Worm (Caenorhabditis elegans) whole organism, L3 larva: ENCODE results near the gene F38B6.4.

Experiments
- aly-2 ChIP-seq: fragments of 150-350 bp; optimal IDR thresholded peaks from 2 replicates; lab custom pipeline; 2014; ENCODE audit warnings: missing biosample characterization, missing genetic modification characterization
- ama-1 ChIP-seq: fragments of 150-350 bp; optimal IDR thresholded peaks from 2 replicates; lab custom pipeline; 2018
- fkh-10 ChIP-seq: sonication (generic microtip); optimal IDR thresholded peaks from 2 replicates; lab custom pipeline; 2017; ENCODE audit warnings: missing biosample characterization, missing genetic modification reagents, missing genetic modification characterization
- fos-1 ChIP-seq: fragments of 150-350 bp; optimal IDR thresholded peaks from 2 replicates; lab custom pipeline; 2014; ENCODE audit warnings: missing biosample characterization, missing genetic modification characterization
- mdl-1 ChIP-seq: fragments of 150-350 bp; optimal IDR thresholded peaks from 2 replicates; lab custom pipeline; 2014; ENCODE audit warnings: missing biosample characterization, missing genetic modification characterization
- nhr-11 ChIP-seq: fragments of 150-350 bp; optimal IDR thresholded peaks from 2 replicates; lab custom pipeline; 2014; ENCODE audit warnings: missing biosample characterization, missing genetic modification characterization
- nhr-12 ChIP-seq: fragments of 150-350 bp; optimal IDR thresholded peaks from 2 replicates; lab custom pipeline; 2014; ENCODE audit warnings: missing biosample characterization, missing genetic modification characterization
- nhr-23 ChIP-seq: fragments of 150-350 bp; optimal IDR thresholded peaks from 2 replicates; lab custom pipeline; 2014; ENCODE audit warnings: missing biosample characterization, missing genetic modification reagents, missing genetic modification characterization
- nhr-28 ChIP-seq: fragments of 150-350 bp; optimal IDR thresholded peaks from 2 replicates; lab custom pipeline; 2014; ENCODE audit warnings: missing biosample characterization, missing genetic modification characterization
- nhr-76 ChIP-seq: fragments of 150-350 bp; sonication (generic microtip); optimal IDR thresholded peaks from 5 replicates; lab custom pipeline; 2014; ENCODE audit warnings: missing biosample characterization, missing genetic modification characterization
- nhr-77 ChIP-seq: fragments of 150-350 bp; optimal IDR thresholded peaks from 2 replicates; lab custom pipeline; 2014; ENCODE audit warnings: missing biosample characterization, missing genetic modification characterization
- skn-1 ChIP-seq: fragments of 150-350 bp; optimal IDR thresholded peaks from 2 replicates; lab custom pipeline; 2014; ENCODE audit warnings: missing biosample characterization, missing genetic modification characterization
- unc-39 ChIP-seq: sonication (generic microtip); optimal IDR thresholded peaks from 4 replicates; lab custom pipeline; 2017; ENCODE audit warnings: missing biosample characterization, missing genetic modification characterization
- ztf-11 ChIP-seq: fragments of 150-350 bp; optimal IDR thresholded peaks from 2 replicates; lab custom pipeline; 2014; ENCODE audit warnings: missing biosample characterization, missing genetic modification characterization

- TF ChIP-seq nhr-23 (tag; lab: Kevin White, UChicago) (no peak), nhr-11 (no peak), aly-2 (tag; lab: Kevin White, UChicago) (no peak), nhr-12 (tag; lab: Kevin White, UChicago) (no peak), mdl-1 (tag; lab: Kevin White, UChicago) (no peak), nhr-76 (tag; lab: Kevin White, UChicago) (no peak), nhr-28 (tag; lab: Kevin White, UChicago) (no peak), skn-1 (tag; lab: Kevin White, UChicago) (no peak), unc-39 (tag; lab: Kevin White, UChicago) (no peak), ama-1 (lab: Kevin White, UChicago) (no peak), fkh-10 (no peak), ztf-11 (no peak), nhr-77 (tag; lab: Kevin White, UChicago) (no peak), fos-1 (tag; lab: Kevin White, UChicago) (no peak)
These were observed 29.5 kb upstream of the F38B6.4 start, which contains the start of gene C56E10.3 for ce11 chrX:6644971-6645704.
